Worm (Caenorhabditis elegans): ENCODE measurements around the gene F38H4.6.

The F38H4.6 gene

ce11 chrIV:11820067-11820913, 27.4 kb downstream of the F38H4.6 start (continued):
- no peak for TF ChIP-seq snu-23 (GFP tag; optimal IDR thresholded peaks at IDR 0.05)
- TF ChIP-seq isw-1 (GFP tag; IDR thresholded peaks at IDR 0.05) = no peak
- no peak for TF ChIP-seq unc-86 (tag; optimal IDR thresholded peaks at IDR 0.05)
- no peak for TF ChIP-seq ztf-4 (tag; optimal IDR thresholded peaks at IDR 0.05)
- TF ChIP-seq nhr-237 (tag; optimal IDR thresholded peaks at IDR 0.05) = no peak
- TF ChIP-seq lsy-2 (tag; optimal IDR thresholded peaks at IDR 0.05) = peak in 1 of 2 experiments; percentile 22
- TF ChIP-seq ceh-8 (GFP tag; optimal IDR thresholded peaks at IDR 0.05) = no peak
- no peak for TF ChIP-seq lin-14 (GFP tag; optimal IDR thresholded peaks at IDR 0.05)
- TF ChIP-seq egl-27 (tag; optimal IDR thresholded peaks at IDR 0.05) = no peak
- TF ChIP-seq efl-1 (optimal IDR thresholded peaks at IDR 0.05) = no peak
- peak in 1 of 2 experiments; percentile 67 for TF ChIP-seq efl-1 (GFP tag; optimal IDR thresholded peaks at IDR 0.05 in 1 of 2)
- no peak for TF ChIP-seq C16A3.4 (tag; optimal IDR thresholded peaks at IDR 0.05)
- no peak for TF ChIP-seq pqm-1 (tag; optimal IDR thresholded peaks at IDR 0.05)
- TF ChIP-seq Y116A8C.19 (tag; optimal IDR thresholded peaks at IDR 0.05; ENCODE audit: borderline replicate concordance) = no peak

ce11 chrIV:11813901-11814300, 33.8 kb downstream of the F38H4.6 start, which contains the start of gene M117.1:
Gene M117.1 (plus strand): TSS chrIV:11814247.
- peak; percentile 4 for TF ChIP-seq rnt-1 (tag; optimal IDR thresholded peaks at IDR 0.05)
- TF ChIP-seq tbx-2 (tag; optimal IDR thresholded peaks at IDR 0.05) = peak; percentile 13
- peak; percentile 53 for TF ChIP-seq lin-14 (GFP tag; optimal IDR thresholded peaks at IDR 0.05)
- no peak for TF ChIP-seq nhr-237 (tag; optimal IDR thresholded peaks at IDR 0.05)
- peak; percentile 13 for TF ChIP-seq blmp-1 (tag; optimal IDR thresholded peaks at IDR 0.05)

- no peak for TF ChIP-seq sptf-1 (tag; optimal IDR thresholded peaks at IDR 0.05)
- TF ChIP-seq vab-15 (tag; optimal IDR thresholded peaks at IDR 0.05) = no peak
- peak; percentile 66 for TF ChIP-seq fkh-8 (tag; optimal IDR thresholded peaks at IDR 0.05)
- TF ChIP-seq Y116A8C.19 (tag; optimal IDR thresholded peaks at IDR 0.05; ENCODE audit: borderline replicate concordance) = no peak
- TF ChIP-seq sox-4 (tag; optimal IDR thresholded peaks at IDR 0.05) = peak; percentile 23
- TF ChIP-seq nhr-71 (tag; optimal IDR thresholded peaks at IDR 0.05) = peak; percentile 49
- no peak for TF ChIP-seq pax-3 (tag; optimal IDR thresholded peaks at IDR 0.05)
- no peak for TF ChIP-seq jun-1 (tag; optimal IDR thresholded peaks at IDR 0.05)
- TF ChIP-seq dsc-1 (tag; optimal IDR thresholded peaks at IDR 0.05) = peak; percentile 88
- peak in 1 of 3 experiments; percentile 8 for TF ChIP-seq ceh-82 (tag; optimal IDR thresholded peaks at IDR 0.05)
- TF ChIP-seq nhr-47 (tag; optimal IDR thresholded peaks at IDR 0.05) = peak; percentile 45
Measured at ce11 chrIV:11812017-11812416, 35.7 kb downstream of the F38H4.6 start.

ce11 chrIV:11809708-11810114, 38.0 kb downstream of the F38H4.6 start:
- no peak for TF ChIP-seq pax-3 (tag; optimal IDR thresholded peaks at IDR 0.05)
- peak; percentile 27 to 49 (median 46) for TF ChIP-seq dpl-1 (GFP tag; optimal IDR thresholded peaks at IDR 0.05)
- TF ChIP-seq mdl-1 (tag; optimal IDR thresholded peaks at IDR 0.05) = peak in 1 of 2 experiments; percentile 40
- no peak for TF ChIP-seq lin-15B (tag; optimal IDR thresholded peaks at IDR 0.05)
- TF ChIP-seq pqm-1 (tag; optimal IDR thresholded peaks at IDR 0.05) = no peak
- no peak for TF ChIP-seq sup-37 (GFP tag; optimal IDR thresholded peaks at IDR 0.05)
- TF ChIP-seq efl-1 (optimal IDR thresholded peaks at IDR 0.05) = peak; percentile 65 to 78
- peak in 1 of 2 experiments; percentile 31 for TF ChIP-seq efl-1 (GFP tag; optimal IDR thresholded peaks at IDR 0.05 in 1 of 2)
- TF ChIP-seq lin-39 (tag; optimal IDR thresholded peaks at IDR 0.05) = peak; percentile 21
- no peak for TF ChIP-seq ets-5 (GFP tag; IDR thresholded peaks at IDR 0.05)
- TF ChIP-seq nhr-47 (tag; optimal IDR thresholded peaks at IDR 0.05) = peak; percentile 78
- no peak for TF ChIP-seq aha-1 (tag; optimal IDR thresholded peaks at IDR 0.05)
- peak; percentile 66 for TF ChIP-seq dsc-1 (tag; optimal IDR thresholded peaks at IDR 0.05)
- no peak for TF ChIP-seq ceh-88 (GFP tag; IDR thresholded peaks at IDR 0.05)
- TF ChIP-seq ama-1 (optimal IDR thresholded peaks at IDR 0.05) = no peak
- peak; percentile 91 for TF ChIP-seq nhr-71 (tag; optimal IDR thresholded peaks at IDR 0.05)
- peak; percentile 46 for TF ChIP-seq egl-13 (tag; optimal IDR thresholded peaks at IDR 0.05)
- TF ChIP-seq fkh-10 (GFP tag; optimal IDR thresholded peaks at IDR 0.05) = peak; percentile 72
- TF ChIP-seq mab-9 (GFP tag; IDR thresholded peaks at IDR 0.05) = no peak; the same call in 1 of the 2 replicates
- peak; percentile 42 for TF ChIP-seq jun-1 (tag; optimal IDR thresholded peaks at IDR 0.05)
- peak; percentile 65 for TF ChIP-seq nhr-19 (GFP tag; conservative IDR thresholded peaks at IDR 0.05)
- TF ChIP-seq C16A3.4 (tag; optimal IDR thresholded peaks at IDR 0.05) = peak; percentile 60
- TF ChIP-seq C34B4.2 (tag; optimal IDR thresholded peaks at IDR 0.05) = no peak
- peak; percentile 87 for TF ChIP-seq snu-23 (GFP tag; optimal IDR thresholded peaks at IDR 0.05)
- no peak for TF ChIP-seq elt-2 (tag; optimal IDR thresholded peaks at IDR 0.05)
- peak; percentile 76 for TF ChIP-seq zag-1 (tag; optimal IDR thresholded peaks at IDR 0.05)
- no peak for TF ChIP-seq efl-3 (GFP tag; optimal IDR thresholded peaks at IDR 0.05)
